Fruit fly (Drosophila melanogaster) whole organism, embryonic: Measurements from ENCODE around the gene CG15818.

Experiments used
- CG10274 ChIP-seq: fragments of 200-800 bp; sonication (Bioruptor generic); optimal IDR thresholded peaks from 3 replicates; lab custom pipeline; 2017; ENCODE audit warnings: missing biosample characterization, mild to moderate bottlenecking, missing genetic modification characterization
- CG10366 ChIP-seq: fragments of 200-800 bp; sonication (Bioruptor generic); IDR thresholded peaks from 2 replicates; pipeline ENCODE4 v1.3.6; 2022; ENCODE audit warnings: missing biosample characterization, missing genetic modification characterization
- CG10462 ChIP-seq: fragments of 200-800 bp; sonication (Bioruptor generic); optimal IDR thresholded peaks from 2 replicates; lab custom pipeline; 2016; ENCODE audit warnings: missing biosample characterization, missing genetic modification characterization
- CG14667 ChIP-seq: fragments of 200-800 bp; sonication (Bioruptor generic); IDR thresholded peaks from 2 replicates; pipeline ENCODE4 v1.3.6; 2022; ENCODE audit warnings: missing biosample characterization, missing genetic modification characterization
- CG15073 ChIP-seq: fragments of 200-800 bp; sonication (Bioruptor generic); optimal IDR thresholded peaks from 2 replicates; lab custom pipeline; 2016; ENCODE audit warnings: missing biosample characterization, missing genetic modification characterization
- CG15269 ChIP-seq: fragments of 200-800 bp; sonication (Bioruptor generic); optimal IDR thresholded peaks from 2 replicates; lab custom pipeline; 2018; ENCODE audit warnings: missing biosample characterization, mild to moderate bottlenecking, missing genetic modification characterization, moderate library complexity
- CG15601 ChIP-seq: fragments of 200-800 bp; sonication (Bioruptor generic); optimal IDR thresholded peaks from 3 replicates; lab custom pipeline; 2019; ENCODE audit warnings: missing biosample characterization, mild to moderate bottlenecking, missing genetic modification characterization, moderate library complexity
- CG17361 ChIP-seq: fragments of 200-800 bp; sonication (Bioruptor generic); IDR thresholded peaks from 3 replicates; pipeline ENCODE4 v1.3.6; 2022; ENCODE audit warnings: missing biosample characterization, missing genetic modification characterization
- CG2199 ChIP-seq: fragments of 200-800 bp; sonication (Bioruptor generic); IDR thresholded peaks from 3 replicates; pipeline ENCODE4 v1.3.6; 2022; ENCODE audit warnings: missing biosample characterization, missing genetic modification characterization
- CG2889 ChIP-seq: fragments of 200-800 bp; sonication (Bioruptor generic); IDR thresholded peaks from 3 replicates; pipeline ENCODE4 v1.3.6; 2022; ENCODE audit warnings: missing biosample characterization, missing genetic modification characterization
- CG3281 ChIP-seq: fragments of 200-800 bp; sonication (Bioruptor generic); optimal IDR thresholded peaks from 3 replicates; lab custom pipeline; 2017; ENCODE audit warnings: missing biosample characterization, mild to moderate bottlenecking, missing genetic modification characterization
- CG3726 ChIP-seq: fragments of 200-800 bp; sonication (Bioruptor generic); IDR thresholded peaks from 3 replicates; pipeline ENCODE4, ENCODE4 v1.3.6; 2022; ENCODE audit warnings: missing biosample characterization, missing genetic modification characterization
- CG43689 ChIP-seq: fragments of 200-800 bp; sonication (Bioruptor generic); IDR thresholded peaks from 2 replicates; pipeline ENCODE4 v1.3.6; 2022; ENCODE audit warnings: missing biosample characterization, missing genetic modification characterization
- CG7357 ChIP-seq: fragments of 200-800 bp; sonication (Bioruptor generic); IDR thresholded peaks from 3 replicates; pipeline ENCODE4 v1.3.6; 2022; ENCODE audit warnings: missing biosample characterization, missing genetic modification characterization
- CG8290 ChIP-seq, 3 experiments: fragments of 200-800 bp; sonication (Bioruptor generic); optimal IDR thresholded peaks; 2 replicates each; lab custom pipeline; 2016 to 2019; ENCODE audit warnings: missing biosample characterization in 3 of 3, missing genetic modification characterization in 3 of 3, mild to moderate bottlenecking in 2 of 3, moderate library complexity in 1 of 3
- CG8765 ChIP-seq: fragments of 200-800 bp; sonication (Bioruptor generic); IDR thresholded peaks from 2 replicates; pipeline ENCODE4 v1.3.6; 2022; ENCODE audit warnings: missing biosample characterization, missing genetic modification characterization
- CG9797 ChIP-seq: fragments of 200-800 bp; sonication (Bioruptor generic); optimal IDR thresholded peaks from 3 replicates; lab custom pipeline; 2018; ENCODE audit warnings: missing biosample characterization, mild to moderate bottlenecking, missing genetic modification characterization
- Dek ChIP-seq: fragments of 200-800 bp; sonication (Bioruptor generic); optimal IDR thresholded peaks from 3 replicates; lab custom pipeline; 2019; ENCODE audit warnings: missing biosample characterization, mild to moderate bottlenecking, missing genetic modification characterization, moderate library complexity
- Lhr ChIP-seq: fragments of 200-800 bp; sonication (Bioruptor generic); optimal IDR thresholded peaks from 3 replicates; lab custom pipeline; 2017; ENCODE audit warnings: mild to moderate bottlenecking, missing biosample characterization, missing genetic modification reagents, missing genetic modification characterization
- NC2β ChIP-seq: fragments of 200-800 bp; sonication (Bioruptor generic); optimal IDR thresholded peaks from 2 replicates; lab custom pipeline; 2016; ENCODE audit warnings: missing biosample characterization, missing genetic modification characterization
- NFAT ChIP-seq: fragments of 200-800 bp; sonication (Bioruptor generic); IDR thresholded peaks from 2 replicates; pipeline ENCODE4 v1.3.6; 2022; ENCODE audit warnings: missing biosample characterization, missing genetic modification characterization
- PHDP ChIP-seq: fragments of 200-800 bp; sonication (Bioruptor generic); optimal IDR thresholded peaks from 3 replicates; lab custom pipeline; 2018; ENCODE audit warnings: missing biosample characterization, mild to moderate bottlenecking, missing genetic modification characterization, moderate library complexity
- Rfx ChIP-seq: fragments of 200-800 bp; sonication (Bioruptor generic); IDR thresholded peaks from 2 replicates; pipeline ENCODE4 v1.3.6; 2022; ENCODE audit warnings: missing biosample characterization, missing genetic modification characterization
- Usf ChIP-seq: fragments of 200-800 bp; sonication (Bioruptor generic); optimal IDR thresholded peaks from 2 replicates; lab custom pipeline; 2017; ENCODE audit warnings: missing genotype, missing biosample characterization, missing genetic modification characterization
- ab ChIP-seq: fragments of 200-800 bp; sonication (Bioruptor generic); optimal IDR thresholded peaks from 2 replicates; lab custom pipeline; 2016; ENCODE audit warnings: missing biosample characterization, missing genetic modification characterization
- abd-A ChIP-seq: fragments of 200-800 bp; sonication (Bioruptor generic); optimal IDR thresholded peaks from 3 replicates; lab custom pipeline; 2019; ENCODE audit warnings: missing biosample characterization, mild to moderate bottlenecking, missing genetic modification characterization, moderate library complexity
- amos ChIP-seq: fragments of 200-800 bp; sonication (Bioruptor generic); IDR thresholded peaks from 2 replicates; pipeline ENCODE4 v1.3.6; 2022; ENCODE audit warnings: missing biosample characterization, missing genetic modification characterization; ENCODE audit not compliant: partially characterized antibody
- ara ChIP-seq: fragments of 200-800 bp; sonication (Bioruptor generic); IDR thresholded peaks from 2 replicates; pipeline ENCODE4 v1.3.6; 2022; ENCODE audit warnings: missing biosample characterization, missing genetic modification characterization
- bbx ChIP-seq: fragments of 200-800 bp; sonication (Bioruptor generic); IDR thresholded peaks from 2 replicates; pipeline ENCODE4 v1.3.6; 2022; ENCODE audit warnings: missing biosample characterization, missing genetic modification characterization; ENCODE audit not compliant: partially characterized antibody
- chm ChIP-seq: fragments of 200-800 bp; sonication (Bioruptor generic); IDR thresholded peaks from 2 replicates; pipeline ENCODE4 v1.3.6; 2022; ENCODE audit warnings: missing biosample characterization, missing genetic modification characterization
- crc ChIP-seq: fragments of 200-800 bp; sonication (Bioruptor generic); optimal IDR thresholded peaks from 2 replicates; lab custom pipeline; 2016; ENCODE audit warnings: missing biosample characterization, missing genetic modification characterization
- dysf ChIP-seq: fragments of 200-800 bp; sonication (Bioruptor generic); IDR thresholded peaks from 3 replicates; pipeline ENCODE4 v1.3.6; 2022; ENCODE audit warnings: missing biosample characterization, missing genetic modification characterization
- esg ChIP-seq: fragments of 200-800 bp; sonication (Bioruptor generic); conservative IDR thresholded peaks from 2 replicates; pipeline ENCODE4 v1.3.6; 2022; ENCODE audit warnings: missing biosample characterization, missing genetic modification characterization
- fd96Cb ChIP-seq: fragments of 200-800 bp; sonication (Bioruptor generic); optimal IDR thresholded peaks from 2 replicates; lab custom pipeline; 2018; ENCODE audit warnings: missing biosample characterization, mild to moderate bottlenecking, missing genetic modification characterization, moderate library complexity
- grn ChIP-seq: fragments of 200-800 bp; sonication (Bioruptor generic); optimal IDR thresholded peaks from 3 replicates; lab custom pipeline; 2017; ENCODE audit warnings: missing biosample characterization, missing genetic modification characterization
- ind ChIP-seq: fragments of 200-800 bp; sonication (Bioruptor generic); optimal IDR thresholded peaks from 3 replicates; lab custom pipeline; 2016; ENCODE audit warnings: missing biosample characterization, missing genetic modification characterization
- inv ChIP-seq: fragments of 200-800 bp; sonication (Bioruptor generic); IDR thresholded peaks from 2 replicates; pipeline ENCODE4 v1.3.6; 2022; ENCODE audit warnings: missing biosample characterization, missing genetic modification characterization; ENCODE audit not compliant: partially characterized antibody
- ken ChIP-seq: fragments of 200-800 bp; sonication (Bioruptor generic); IDR thresholded peaks from 3 replicates; pipeline ENCODE4 v1.3.6; 2022; ENCODE audit warnings: missing biosample characterization, missing genetic modification characterization
- pb ChIP-seq: fragments of 200-800 bp; sonication (Bioruptor generic); optimal IDR thresholded peaks from 3 replicates; lab custom pipeline; 2016; ENCODE audit warnings: missing biosample characterization, missing genetic modification characterization
- pita ChIP-seq: fragments of 200-800 bp; sonication (Bioruptor generic); optimal IDR thresholded peaks from 2 replicates; lab custom pipeline; 2017; ENCODE audit warnings: missing biosample characterization, mild to moderate bottlenecking, missing genetic modification characterization
- ranshi ChIP-seq: fragments of 200-800 bp; sonication (Bioruptor generic); IDR thresholded peaks from 2 replicates; pipeline ENCODE4 v1.3.6; 2022; ENCODE audit warnings: missing biosample characterization, missing genetic modification characterization
- schlank ChIP-seq: fragments of 200-800 bp; sonication (Bioruptor generic); optimal IDR thresholded peaks from 2 replicates; lab custom pipeline; 2018; ENCODE audit warnings: missing biosample characterization, mild to moderate bottlenecking, missing genetic modification characterization
- sna ChIP-seq: fragments of 200-800 bp; sonication (Bioruptor generic); IDR thresholded peaks from 2 replicates; pipeline ENCODE4 v1.3.6; 2022; ENCODE audit warnings: missing biosample characterization, missing genetic modification characterization; ENCODE audit not compliant: partially characterized antibody
- ssp ChIP-seq: fragments of 200-800 bp; sonication (Bioruptor generic); IDR thresholded peaks from 2 replicates; pipeline ENCODE4 v1.3.6; 2022; ENCODE audit warnings: missing biosample characterization, missing genetic modification characterization
- vfl ChIP-seq: fragments of 200-800 bp; sonication (Bioruptor generic); optimal IDR thresholded peaks from 2 replicates; lab custom pipeline; 2016; ENCODE audit warnings: missing biosample characterization, missing genetic modification characterization
- wor ChIP-seq: fragments of 200-800 bp; sonication (Bioruptor generic); IDR thresholded peaks from 2 replicates; pipeline ENCODE4 v1.3.6; 2022; ENCODE audit warnings: missing biosample characterization, missing genetic modification characterization

The CG15818 gene

DNA sequence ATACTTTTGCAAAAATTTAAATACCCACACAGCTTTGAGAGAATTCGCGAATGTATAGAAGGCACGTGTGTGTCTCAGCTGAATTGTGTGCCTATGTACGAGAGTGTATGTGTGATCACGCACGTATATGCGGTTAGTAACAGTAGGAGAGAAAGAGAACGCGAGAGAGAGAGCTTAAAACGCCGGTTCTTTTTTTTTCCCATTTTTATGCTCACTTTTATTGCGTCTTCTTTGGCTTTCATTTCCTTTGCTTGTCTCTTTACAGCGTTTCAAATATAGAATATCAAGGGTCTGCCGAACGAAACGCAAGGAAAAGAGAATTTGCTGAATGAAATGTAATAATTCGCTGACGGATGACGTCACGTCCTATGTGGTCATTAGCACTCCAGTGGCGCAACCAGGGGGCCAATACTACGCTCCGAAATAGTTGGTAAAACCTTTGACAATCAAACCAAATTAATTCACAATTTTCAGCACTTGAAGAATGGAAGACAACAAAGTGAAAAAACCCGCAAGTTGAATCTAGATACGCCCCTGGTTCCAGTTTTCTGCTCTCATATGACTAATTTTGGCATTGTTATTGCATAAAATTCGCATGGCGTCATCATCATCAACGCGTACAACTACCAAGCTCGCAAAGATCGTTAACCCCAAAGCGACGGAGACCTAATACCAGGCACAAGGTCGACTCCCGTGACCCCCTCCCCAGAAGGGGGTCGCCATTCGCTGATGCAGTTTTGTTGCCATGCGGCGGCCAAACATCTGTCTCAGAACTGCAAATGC lies 14.4 kb downstream of the CG15818 start (continued):
- TF ChIP-seq vfl (GFP tag; lab: Kevin White, UChicago): peak; percentile 77
- TF ChIP-seq CG3281 (GFP tag; lab: Kevin White, UChicago): peak; percentile 82
- TF ChIP-seq NFAT: peak; percentile 86
- TF ChIP-seq ind (GFP tag; lab: Kevin White, UChicago): peak; percentile 58
- no peak for TF ChIP-seq pita

DNA sequence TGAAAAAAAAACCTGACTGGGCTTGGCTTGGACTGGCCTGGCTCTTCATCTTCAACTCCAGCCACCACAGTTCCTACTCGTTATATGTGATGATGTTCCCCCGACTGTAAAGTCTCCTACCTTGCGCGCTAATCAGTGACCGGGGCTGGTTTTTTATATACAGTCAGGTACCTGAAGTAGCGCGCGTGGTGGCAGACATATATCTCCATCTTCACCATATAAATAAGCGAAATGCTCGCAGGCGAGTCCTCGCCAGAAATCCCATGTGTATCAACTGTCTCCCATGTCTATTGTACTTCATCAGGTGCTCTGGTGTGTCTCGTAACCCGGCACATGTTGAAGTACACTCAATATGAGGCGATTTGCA lies 15.0 kb downstream of the CG15818 start:
- TF ChIP-seq ara: no peak
- peak; percentile 30; the same call in 1 of the 3 replicates for TF ChIP-seq CG2199 (GFP tag; lab: Robert Waterston, UW)
- no peak for TF ChIP-seq ab
- 0 out of 3 replicates have a peak, but pooled peaks have one; percentile 18 for TF ChIP-seq ken
- TF ChIP-seq fd96Cb (tag; lab: Kevin White, UChicago): no peak
- TF ChIP-seq pb (GFP tag; lab: Kevin White, UChicago): no peak
- TF ChIP-seq Usf (GFP tag; lab: Kevin White, UChicago): no peak
- TF ChIP-seq Rfx: peak; percentile 3
- peak; percentile 47 for TF ChIP-seq CG15073 (GFP tag; lab: Kevin White, UChicago)
- peak; percentile 25; the same call in 1 of the 2 replicates for TF ChIP-seq chm (GFP tag; lab: Robert Waterston, UW)
- TF ChIP-seq CG8765 (GFP tag; lab: Robert Waterston, UW): no peak
- no peak for TF ChIP-seq CG8290 (GFP tag; optimal IDR thresholded peaks at IDR 0.05; lab: Kevin White, UChicago)
- peak in 1 of 2 experiments; percentile 13 for TF ChIP-seq CG8290 (tag; optimal IDR thresholded peaks at IDR 0.05; lab: Kevin White, UChicago)
- peak; percentile 50 for TF ChIP-seq CG10274 (GFP tag; lab: Kevin White, UChicago)
- TF ChIP-seq CG15269 (tag; lab: Kevin White, UChicago): no peak
- TF ChIP-seq CG15601: no peak
- no peak for TF ChIP-seq CG14667 (GFP tag; lab: Robert Waterston, UW)
- TF ChIP-seq CG17361 (GFP tag; lab: Robert Waterston, UW): no peak
- TF ChIP-seq crc (GFP tag; lab: Kevin White, UChicago): no peak
- no peak for TF ChIP-seq CG7357 (GFP tag; lab: Robert Waterston, UW)
- no peak for TF ChIP-seq amos
- TF ChIP-seq ssp: 0 out of 2 replicates have a peak, but pooled peaks have one; percentile 4

DNA sequence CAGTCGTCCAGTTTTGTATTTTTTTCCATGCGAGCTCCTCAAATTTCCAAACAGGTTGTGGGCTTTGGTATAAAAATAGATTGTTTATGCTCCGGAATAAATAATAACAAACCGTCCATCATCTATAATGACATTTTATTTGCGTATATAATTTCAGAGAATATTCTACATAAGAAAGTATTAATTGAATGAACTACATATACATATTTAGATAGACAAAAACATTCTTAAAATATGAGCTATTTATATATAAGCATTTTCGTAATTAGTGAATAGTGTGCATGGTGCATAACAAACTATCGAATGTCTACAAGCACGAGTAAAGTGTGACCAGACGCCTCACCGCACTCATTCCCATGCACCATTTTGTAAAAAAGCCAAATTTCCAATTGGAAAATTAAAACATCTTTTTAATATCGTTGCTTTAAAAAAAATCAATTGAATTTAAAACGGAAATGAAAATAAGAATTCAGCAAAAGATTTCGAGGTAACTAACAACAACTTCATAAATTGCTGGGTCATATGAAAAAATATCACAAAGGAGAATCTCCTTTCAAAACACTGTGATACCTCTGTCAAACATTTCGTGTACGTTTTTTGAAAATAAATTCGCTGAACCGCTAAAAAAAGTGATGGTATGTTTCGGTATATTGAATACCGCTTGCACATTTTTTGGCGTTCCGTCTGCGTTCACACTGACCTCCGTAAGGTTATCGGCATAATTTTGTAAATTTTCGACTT lies 15.8 kb downstream of the CG15818 start, which contains the start of gene muc:
Gene muc, plus strand, starts transcription at position 541 of the 741 bp plus-strand sequence.
- TF ChIP-seq inv (GFP tag; lab: Robert Waterston, UW): peak; percentile 66
- TF ChIP-seq grn (GFP tag; lab: Kevin White, UChicago): no peak
- peak; percentile 43; the same call in 2 of the 3 replicates for TF ChIP-seq dysf (GFP tag; lab: Robert Waterston, UW)
- no peak for TF ChIP-seq Usf (GFP tag; lab: Kevin White, UChicago)
- TF ChIP-seq Dek (tag; lab: Kevin White, UChicago): peak; percentile 54
- TF ChIP-seq schlank (tag; lab: Kevin White, UChicago): no peak
- TF ChIP-seq CG43689 (GFP tag; lab: Robert Waterston, UW): no peak
- peak; percentile 21 for TF ChIP-seq NC2β (GFP tag; lab: Kevin White, UChicago)
- TF ChIP-seq wor (GFP tag; lab: Robert Waterston, UW): no peak
- no peak for TF ChIP-seq pb (GFP tag; lab: Kevin White, UChicago)
- peak; percentile 24; the same call in 1 of the 2 replicates for TF ChIP-seq ranshi (GFP tag; lab: Robert Waterston, UW)
- TF ChIP-seq CG3726 (GFP tag; lab: Robert Waterston, UW): no peak
- peak; percentile 53 for TF ChIP-seq abd-A (tag; lab: Kevin White, UChicago)
- TF ChIP-seq sna (GFP tag; lab: Robert Waterston, UW): no peak
- no peak for TF ChIP-seq CG10462 (GFP tag; lab: Kevin White, UChicago)
- peak; percentile 80 for TF ChIP-seq bbx (GFP tag; lab: Robert Waterston, UW)
- TF ChIP-seq esg (GFP tag; lab: Robert Waterston, UW): no peak
- peak; percentile 32 for TF ChIP-seq PHDP (tag; lab: Kevin White, UChicago)
- TF ChIP-seq Lhr (GFP tag; lab: Kevin White, UChicago): peak; percentile 90
- TF ChIP-seq CG9797 (GFP tag; lab: Kevin White, UChicago): peak; percentile 64
- TF ChIP-seq CG2889 (GFP tag; lab: Robert Waterston, UW): no peak
- TF ChIP-seq CG10366: peak; percentile 29; the same call in 1 of the 2 replicates
